Fruit fly (Drosophila melanogaster) whole organism, pupa: ENCODE results near the gene CG13705.

ENCODE experiments used
- CG10348 ChIP-seq: fragments of 200-800 bp; sonication (Bioruptor generic); IDR thresholded peaks from 2 replicates; pipeline ENCODE4 v1.3.6; 2022; ENCODE audit warnings: missing biosample characterization, missing genetic modification characterization
- CG12605 ChIP-seq: fragments of 200-800 bp; sonication (Bioruptor generic); IDR thresholded peaks from 2 replicates; pipeline ENCODE4 v1.3.6; 2022; ENCODE audit warnings: missing biosample characterization, missing genetic modification characterization
- CG13204 ChIP-seq: fragments of 200-800 bp; sonication (Bioruptor generic); optimal IDR thresholded peaks from 2 replicates; lab custom pipeline; 2018; ENCODE audit warnings: missing biosample characterization, mild to moderate bottlenecking, missing genetic modification characterization, moderate library complexity
- CG14655 ChIP-seq: fragments of 200-800 bp; sonication (Bioruptor generic); optimal IDR thresholded peaks from 3 replicates; lab custom pipeline; 2017; ENCODE audit warnings: mild to moderate bottlenecking, missing biosample characterization, missing genetic modification reagents, missing genetic modification characterization
- CG15710 ChIP-seq: fragments of 200-800 bp; sonication (Bioruptor generic); optimal IDR thresholded peaks from 2 replicates; lab custom pipeline; 2018; ENCODE audit warnings: missing biosample characterization, mild to moderate bottlenecking, missing genetic modification characterization, moderate library complexity
- CG17806 ChIP-seq: fragments of 200-800 bp; sonication (Bioruptor generic); optimal IDR thresholded peaks from 2 replicates; lab custom pipeline; 2018; ENCODE audit warnings: missing biosample characterization, mild to moderate bottlenecking, missing genetic modification characterization, moderate library complexity
- CG32121 ChIP-seq: fragments of 200-800 bp; sonication (Bioruptor generic); IDR thresholded peaks from 2 replicates; pipeline ENCODE4 v1.3.6; 2022; ENCODE audit warnings: missing biosample characterization, missing genetic modification characterization
- CG4496 ChIP-seq: fragments of 200-800 bp; sonication (Bioruptor generic); IDR thresholded peaks from 3 replicates; pipeline ENCODE4 v1.3.6; 2022; ENCODE audit warnings: missing biosample characterization, missing genetic modification characterization
- CG8159 ChIP-seq: fragments of 200-800 bp; sonication (Bioruptor generic); optimal IDR thresholded peaks from 3 replicates; lab custom pipeline; 2018; ENCODE audit warnings: missing biosample characterization, mild to moderate bottlenecking, missing genetic modification characterization, moderate library complexity
- CG8301 ChIP-seq: fragments of 200-800 bp; sonication (Bioruptor generic); optimal IDR thresholded peaks from 2 replicates; lab custom pipeline; 2018; ENCODE audit warnings: missing biosample characterization, mild to moderate bottlenecking, missing genetic modification characterization
- CG9948 ChIP-seq: fragments of 200-800 bp; sonication (Bioruptor generic); optimal IDR thresholded peaks from 2 replicates; lab custom pipeline; 2018; ENCODE audit warnings: missing biosample characterization, mild to moderate bottlenecking, missing genetic modification characterization, moderate library complexity
- D1 ChIP-seq: fragments of 200-800 bp; sonication (Bioruptor generic); optimal IDR thresholded peaks from 2 replicates; lab custom pipeline; 2018; ENCODE audit warnings: missing biosample characterization, mild to moderate bottlenecking, missing genetic modification characterization, moderate library complexity
- EcR ChIP-seq: fragments of 200-800 bp; sonication (Bioruptor generic); optimal IDR thresholded peaks from 3 replicates; lab custom pipeline; 2019; ENCODE audit warnings: missing biosample characterization, missing genetic modification characterization, mild to moderate bottlenecking, moderate library complexity, missing genetic modification reagents
- Ets98B ChIP-seq: fragments of 200-800 bp; sonication (Bioruptor generic); IDR thresholded peaks from 2 replicates; pipeline ENCODE4 v1.3.6; 2022; ENCODE audit warnings: missing biosample characterization, missing genetic modification characterization
- Pif1A ChIP-seq: fragments of 200-800 bp; sonication (Bioruptor generic); optimal IDR thresholded peaks from 3 replicates; lab custom pipeline; 2016; ENCODE audit warnings: missing biosample characterization, missing genetic modification characterization
- Pif1B ChIP-seq: fragments of 200-800 bp; sonication (Bioruptor generic); optimal IDR thresholded peaks from 3 replicates; lab custom pipeline; 2016; ENCODE audit warnings: missing biosample characterization, missing genetic modification characterization
- Snoo ChIP-seq: fragments of 200-800 bp; sonication (Bioruptor generic); optimal IDR thresholded peaks from 3 replicates; lab custom pipeline; 2017; ENCODE audit warnings: missing biosample characterization, mild to moderate bottlenecking, missing genetic modification characterization, inconsistent platforms
- fd96Ca ChIP-seq: fragments of 200-800 bp; sonication (Bioruptor generic); IDR thresholded peaks from 3 replicates; pipeline ENCODE4 v1.3.6; 2022; ENCODE audit warnings: missing biosample characterization, missing genetic modification characterization
- gl ChIP-seq: fragments of 200-800 bp; sonication (Bioruptor generic); optimal IDR thresholded peaks from 2 replicates; lab custom pipeline; 2018; ENCODE audit warnings: missing biosample characterization, mild to moderate bottlenecking, missing genetic modification characterization
- rn ChIP-seq: fragments of 200-800 bp; sonication (Bioruptor generic); IDR thresholded peaks from 2 replicates; pipeline ENCODE4 v1.3.6; 2022; ENCODE audit warnings: missing biosample characterization, missing genetic modification characterization

Gene CG13705

dm6 chr3L:4855208-4855607, 41.5 kb upstream of the CG13705 start:
- no peak for TF ChIP-seq Snoo (tag; lab: Kevin White, UChicago)
- no peak for TF ChIP-seq rn
- TF ChIP-seq CG15710 (tag; lab: Kevin White, UChicago) = no peak
- TF ChIP-seq CG4496 (GFP tag; lab: Robert Waterston, UW) = no peak
- no peak for TF ChIP-seq CG8159 (tag; lab: Kevin White, UChicago)
- TF ChIP-seq fd96Ca (GFP tag; lab: Robert Waterston, UW) = no peak
- no peak for TF ChIP-seq D1
- no peak for TF ChIP-seq CG8301 (tag; lab: Kevin White, UChicago)

DNA sequence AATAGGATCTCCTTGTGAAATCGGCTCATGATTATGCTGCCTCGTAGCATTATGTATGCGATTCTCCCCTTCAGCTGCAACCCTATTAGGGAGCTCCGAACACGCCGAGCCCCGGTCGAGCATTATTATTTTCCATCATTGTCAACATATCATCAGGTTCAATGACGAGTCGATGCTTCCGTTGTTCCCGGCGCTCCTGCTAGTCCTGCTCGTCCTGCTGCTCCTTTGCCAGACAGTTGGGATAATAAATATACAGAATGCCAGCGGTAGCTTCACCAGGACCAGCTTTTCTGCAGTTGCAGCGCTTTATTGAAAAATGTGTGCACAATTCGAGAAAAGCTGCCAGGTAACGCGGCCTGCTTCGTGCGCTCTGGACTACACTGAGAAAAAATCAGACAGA, 36.3 kb upstream of the CG13705 start, which contains the start of gene CG32235:
TSS of gene CG32235 (minus strand) at position 101 of the 400 bp plus-strand sequence.
- TF ChIP-seq CG15710 (tag; lab: Kevin White, UChicago) = no peak
- TF ChIP-seq CG8159 (tag; lab: Kevin White, UChicago) = no peak
- TF ChIP-seq Ets98B (GFP tag; lab: Robert Waterston, UW) = no peak
- no peak for TF ChIP-seq Pif1B (GFP tag; lab: Kevin White, UChicago)
- no peak for TF ChIP-seq CG32121
- TF ChIP-seq, all 21 proteins: peak for 0

- no peak for TF ChIP-seq CG13204 (GFP tag; lab: Kevin White, UChicago)
- no peak for TF ChIP-seq EcR (GFP tag; lab: Kevin White, UChicago)
- no peak for TF ChIP-seq rn
- no peak for TF ChIP-seq CG14655 (GFP tag; lab: Kevin White, UChicago)
- TF ChIP-seq CG32121 = no peak
- no peak for TF ChIP-seq CG4496 (GFP tag; lab: Robert Waterston, UW)
- TF ChIP-seq Pif1B (GFP tag; lab: Kevin White, UChicago) = no peak
- no peak for TF ChIP-seq Pif1A (GFP tag; lab: Kevin White, UChicago)
- TF ChIP-seq CG15710 (tag; lab: Kevin White, UChicago) = no peak
- no peak for TF ChIP-seq CG8159 (tag; lab: Kevin White, UChicago)
- TF ChIP-seq CG10348 (GFP tag; lab: Robert Waterston, UW) = no peak
- no peak for TF ChIP-seq Ets98B (GFP tag; lab: Robert Waterston, UW)
- no peak for TF ChIP-seq gl
- no peak for TF ChIP-seq fd96Ca (GFP tag; lab: Robert Waterston, UW)
- no peak for TF ChIP-seq CG17806 (tag; lab: Kevin White, UChicago)
- TF ChIP-seq CG9948 (tag; lab: Kevin White, UChicago) = no peak
- TF ChIP-seq CG12605 (GFP tag; lab: Robert Waterston, UW) = no peak
Measured at dm6 chr3L:4860969-4861368, 35.7 kb upstream of the CG13705 start, which contains the start of gene Dnah3. TSS of gene Dnah3 (plus strand) at chr3L:4861269.

DNA sequence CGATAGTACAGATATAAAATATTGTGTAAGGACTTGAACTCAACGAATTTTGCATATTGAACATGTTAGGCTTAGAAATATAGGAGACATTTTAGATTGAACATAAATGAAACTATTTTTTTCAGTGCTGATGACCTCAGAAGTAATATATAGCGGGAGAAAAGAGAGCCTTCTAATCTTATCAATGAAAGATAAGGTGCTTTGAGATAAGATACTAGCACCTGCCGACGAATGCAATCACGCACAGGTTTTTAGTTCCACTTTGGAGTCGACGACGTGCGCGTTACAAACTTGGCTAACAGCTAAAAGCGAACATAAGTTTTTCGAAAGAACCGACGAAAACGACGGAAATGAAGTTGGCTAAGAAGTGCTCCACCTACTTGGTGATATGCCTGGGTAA, 2.0 kb downstream of the CG13705 start, which contains the start of gene hoka:
TSS of gene hoka (plus strand) at position 254 of the 400 bp plus-strand sequence.
- TF ChIP-seq CG8159 (tag; lab: Kevin White, UChicago) = no peak

DNA sequence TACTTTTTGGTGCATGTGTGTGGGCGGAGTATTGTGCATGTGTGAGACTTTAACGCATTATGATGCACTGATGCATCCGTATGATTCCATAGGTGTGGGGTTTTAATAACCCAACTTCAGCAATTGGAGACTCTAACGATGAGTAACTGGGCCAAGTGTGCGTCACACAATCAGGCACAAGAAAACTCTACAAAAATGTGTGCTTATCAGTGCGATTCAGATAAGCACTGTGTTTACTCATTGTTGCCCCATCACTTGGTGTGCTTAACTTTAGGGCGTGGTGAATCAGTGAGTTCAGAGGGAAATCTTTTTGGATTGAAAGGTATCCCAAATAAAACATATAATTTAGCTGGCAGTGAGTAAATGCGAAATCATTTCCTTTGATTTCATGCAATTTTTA, 2.5 kb downstream of the CG13705 start:
- TF ChIP-seq CG4496 (GFP tag; lab: Robert Waterston, UW) (no peak), Snoo (tag; lab: Kevin White, UChicago) (no peak), CG17806 (tag; lab: Kevin White, UChicago) (no peak), rn (no peak), CG15710 (tag; lab: Kevin White, UChicago) (no peak)

DNA sequence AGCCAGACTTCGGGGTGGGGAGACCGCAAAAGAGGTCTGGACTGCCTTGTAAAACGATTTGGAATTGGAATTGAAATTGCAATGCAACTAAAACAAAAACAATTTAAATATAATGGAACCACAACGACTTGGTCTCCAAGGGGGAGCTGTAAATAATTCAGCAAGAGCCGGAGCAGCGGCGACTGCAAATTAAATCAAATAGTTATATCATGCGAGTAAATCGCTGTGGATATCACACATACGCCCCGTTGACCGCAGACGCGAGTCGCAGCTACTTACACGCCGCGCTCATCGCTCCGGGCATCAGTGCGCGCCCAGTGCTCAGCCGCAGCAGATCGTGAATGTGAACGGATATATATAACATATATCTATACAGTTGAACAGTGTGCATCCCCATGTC, 13.4 kb downstream of the CG13705 start, which contains the start of gene Rh50:
TSS of gene Rh50 (plus strand) at position 301 of the 400 bp plus-strand sequence.
- TF ChIP-seq CG17806 (tag; lab: Kevin White, UChicago) (no peak), CG12605 (GFP tag; lab: Robert Waterston, UW) (no peak), Pif1B (GFP tag; lab: Kevin White, UChicago) (no peak), Pif1A (GFP tag; lab: Kevin White, UChicago) (no peak), CG4496 (GFP tag; lab: Robert Waterston, UW) (no peak), fd96Ca (GFP tag; lab: Robert Waterston, UW) (no peak)

DNA sequence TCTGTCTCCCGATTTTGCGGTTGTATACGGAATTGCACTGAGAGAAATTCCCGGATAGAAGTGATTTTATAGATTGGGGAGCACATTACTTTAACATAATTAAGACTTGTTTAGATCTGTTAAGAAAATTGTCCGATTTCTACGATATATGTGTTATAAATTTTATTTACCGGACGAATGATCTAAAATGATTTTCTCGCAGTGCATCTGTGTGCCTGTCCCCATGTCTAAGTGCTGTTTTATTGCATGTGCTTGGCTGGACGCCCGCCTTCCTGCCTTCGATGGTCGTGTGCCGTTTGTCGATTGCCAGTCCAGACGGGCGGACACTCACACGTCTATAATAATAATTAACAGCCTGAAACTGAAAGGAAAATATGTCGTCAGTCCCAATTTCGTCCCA, 24.3 kb downstream of the CG13705 start:
- TF ChIP-seq Pif1A (GFP tag; lab: Kevin White, UChicago) = no peak
- no peak for TF ChIP-seq CG32121
- TF ChIP-seq CG13204 (GFP tag; lab: Kevin White, UChicago) = no peak
- no peak for TF ChIP-seq rn
- no peak for TF ChIP-seq gl
- TF ChIP-seq CG15710 (tag; lab: Kevin White, UChicago) = no peak
- no peak for TF ChIP-seq CG8159 (tag; lab: Kevin White, UChicago)
- no peak for TF ChIP-seq Ets98B (GFP tag; lab: Robert Waterston, UW)
- no peak for TF ChIP-seq CG14655 (GFP tag; lab: Kevin White, UChicago)
- no peak for TF ChIP-seq Pif1B (GFP tag; lab: Kevin White, UChicago)
- no peak for TF ChIP-seq CG9948 (tag; lab: Kevin White, UChicago)
- TF ChIP-seq D1 = no peak
- no peak for TF ChIP-seq fd96Ca (GFP tag; lab: Robert Waterston, UW)
- TF ChIP-seq CG12605 (GFP tag; lab: Robert Waterston, UW) = no peak
- no peak for TF ChIP-seq Snoo (tag; lab: Kevin White, UChicago)
- TF ChIP-seq, all 21 proteins: peak for 0
